Worm (Caenorhabditis elegans): Measurements from ENCODE around the gene F49E8.7.

- no peak for TF ChIP-seq B0035.1 (tag; optimal IDR thresholded peaks at IDR 0.05)
- TF ChIP-seq repo-1 (tag; optimal IDR thresholded peaks at IDR 0.05), result no peak
- no peak for TF ChIP-seq let-607 (tag; optimal IDR thresholded peaks at IDR 0.05)
- no peak for TF ChIP-seq T26A5.8 (tag; optimal IDR thresholded peaks at IDR 0.05)
- no peak for TF ChIP-seq ZK185.1 (tag; optimal IDR thresholded peaks at IDR 0.05; ENCODE audit: poor library complexity, severe bottlenecking)
- no peak for TF ChIP-seq ztf-3 (GFP tag; optimal IDR thresholded peaks at IDR 0.05)
- TF ChIP-seq C06A6.2 (GFP tag; conservative IDR thresholded peaks at IDR 0.05), result no peak
- TF ChIP-seq Y95B8A.8 (GFP tag; IDR thresholded peaks at IDR 0.05), result no peak
- TF ChIP-seq nfya-1 (tag; optimal IDR thresholded peaks at IDR 0.05; ENCODE audit: borderline replicate concordance, insufficient read depth), result no peak
- no peak for TF ChIP-seq K11D2.4 (GFP tag; IDR thresholded peaks at IDR 0.05)
- no peak for TF ChIP-seq hsf-1 (GFP tag; IDR thresholded peaks at IDR 0.05)
- no peak for TF ChIP-seq egl-18 (GFP tag; IDR thresholded peaks at IDR 0.05)
Measured at ce11 chrIV:7521591-7521990, 34.6 kb downstream of the F49E8.7 start.

All from whole organism, young adult.